Worm (Caenorhabditis elegans) whole organism, L4 larva: ENCODE results near the gene F58E6.8.
A peak's percentile ranks its signal among the peaks of the same experiment; 100 is the strongest.

ENCODE experiments used
- D1046.2 ChIP-seq: fragments of 200-800 bp; sonication (Bioruptor generic); IDR thresholded peaks from 2 replicates; pipeline ENCODE4 v1.3.6; 2022; ENCODE audit warnings: missing genetic modification characterization, missing compliant biosample characterization
- T20F7.1 ChIP-seq: fragments of 200-800 bp; sonication (Bioruptor generic); optimal IDR thresholded peaks from 2 replicates; lab custom pipeline; 2018; ENCODE audit warnings: mild to moderate bottlenecking, missing genetic modification characterization, missing compliant biosample characterization
- T26A8.4 ChIP-seq: fragments of 200-800 bp; sonication (Bioruptor generic); IDR thresholded peaks from 2 replicates; pipeline ENCODE4 v1.3.6; 2022; ENCODE audit warnings: missing genetic modification characterization, missing compliant biosample characterization
- Y48G9A.11 ChIP-seq: fragments of 200-800 bp; sonication (Bioruptor generic); IDR thresholded peaks from 2 replicates; pipeline ENCODE4 v1.3.6; 2022; ENCODE audit warnings: missing genetic modification reagents, missing genetic modification characterization, missing compliant biosample characterization
- ZK337.2 ChIP-seq: fragments of 200-800 bp; sonication (Bioruptor generic); IDR thresholded peaks from 2 replicates; pipeline ENCODE4 v1.3.6; 2022; ENCODE audit warnings: missing genetic modification reagents, missing genetic modification characterization, missing compliant biosample characterization
- aha-1 ChIP-seq: fragments of 150-350 bp; peaks from one replicate; lab custom pipeline; 2014; ENCODE audit warnings: missing biosample characterization, missing genetic modification characterization
- attf-4 ChIP-seq: sonication (generic microtip); optimal IDR thresholded peaks from 3 replicates; lab custom pipeline; 2017; ENCODE audit warnings: missing biosample characterization, missing genetic modification characterization
- ceh-32 ChIP-seq: sonication (generic microtip); optimal IDR thresholded peaks from 2 replicates; lab custom pipeline; 2016; ENCODE audit warnings: mild to moderate bottlenecking, missing genetic modification characterization, missing compliant biosample characterization; ENCODE audit not compliant: poor library complexity
- ceh-44 ChIP-seq: fragments of 200-800 bp; sonication (Bioruptor generic); IDR thresholded peaks from 2 replicates; pipeline ENCODE4 v1.3.6; 2022; ENCODE audit warnings: missing genetic modification reagents, missing genetic modification characterization, missing compliant biosample characterization
- ces-1 ChIP-seq: fragments of 150-350 bp; sonication (generic microtip); optimal IDR thresholded peaks from 4 replicates; lab custom pipeline; 2014; ENCODE audit warnings: missing biosample characterization, missing genetic modification reagents, missing genetic modification characterization
- ctbp-1 ChIP-seq: fragments of 200-800 bp; sonication (Bioruptor generic); IDR thresholded peaks from 2 replicates; pipeline ENCODE4 v1.3.6; 2022; ENCODE audit warnings: missing genetic modification reagents, missing genetic modification characterization, missing compliant biosample characterization
- daf-19 ChIP-seq: fragments of 200-800 bp; sonication (Bioruptor generic); conservative IDR thresholded peaks from 2 replicates; pipeline ENCODE4 v1.3.6; 2022; ENCODE audit warnings: missing genetic modification characterization, missing compliant biosample characterization
- dmd-6 ChIP-seq: fragments of 200-800 bp; sonication (Bioruptor generic); IDR thresholded peaks from 2 replicates; pipeline ENCODE4 v1.3.6; 2022; ENCODE audit warnings: missing genetic modification reagents, missing genetic modification characterization, missing compliant biosample characterization
- dpl-1 ChIP-seq: fragments of 150-350 bp; optimal IDR thresholded peaks from 2 replicates; lab custom pipeline; 2014; ENCODE audit warnings: missing biosample characterization, missing genetic modification reagents, missing genetic modification characterization
- dve-1 ChIP-seq: sonication (generic microtip); optimal IDR thresholded peaks from 2 replicates; lab custom pipeline; 2017; ENCODE audit warnings: antibody characterized with exemption, mild to moderate bottlenecking, missing genetic modification characterization, missing compliant biosample characterization; ENCODE audit not compliant: insufficient read depth
- egl-27 ChIP-seq: sonication (generic microtip); optimal IDR thresholded peaks from 3 replicates; lab custom pipeline; 2017; ENCODE audit warnings: missing biosample characterization, missing genetic modification reagents, missing genetic modification characterization
- fos-1 ChIP-seq: fragments of 150-350 bp; optimal IDR thresholded peaks from 2 replicates; lab custom pipeline; 2014; ENCODE audit warnings: missing biosample characterization, missing genetic modification characterization
- hif-1 ChIP-seq, 2 experiments: sonication (generic microtip); optimal IDR thresholded peaks; 2 replicates each; lab custom pipeline; 2016 to 2017; ENCODE audit warnings: missing compliant biosample characterization in 2 of 2, missing genetic modification characterization in 2 of 2, missing genetic modification reagents in 2 of 2, missing genotype in 2 of 2, mild to moderate bottlenecking in 1 of 2
- hlh-11 ChIP-seq: fragments of 200-800 bp; sonication (Bioruptor generic); optimal IDR thresholded peaks from 2 replicates; lab custom pipeline; 2018; ENCODE audit warnings: mild to moderate bottlenecking, missing genetic modification characterization, missing compliant biosample characterization
- hlh-30 ChIP-seq: sonication (generic microtip); optimal IDR thresholded peaks from 2 replicates; lab custom pipeline; 2017; ENCODE audit warnings: antibody characterized with exemption, mild to moderate bottlenecking, missing genetic modification characterization, missing compliant biosample characterization; ENCODE audit not compliant: insufficient read depth
- hmg-1.1 ChIP-seq: fragments of 200-800 bp; sonication (Bioruptor generic); IDR thresholded peaks from 2 replicates; pipeline ENCODE4 v1.3.6; 2022; ENCODE audit warnings: missing genetic modification reagents, missing genetic modification characterization, missing compliant biosample characterization
- jun-1 ChIP-seq: fragments of 150-350 bp; optimal IDR thresholded peaks from 2 replicates; lab custom pipeline; 2014; ENCODE audit warnings: missing biosample characterization, missing genetic modification reagents, missing genetic modification characterization
- lim-7 ChIP-seq: fragments of 200-800 bp; sonication (Bioruptor generic); IDR thresholded peaks from 2 replicates; pipeline ENCODE4 v1.3.6; 2022; ENCODE audit warnings: missing genetic modification characterization, missing compliant biosample characterization
- lin-13 ChIP-seq: fragments of 150-350 bp; optimal IDR thresholded peaks from 2 replicates; lab custom pipeline; 2014; ENCODE audit warnings: missing biosample characterization, missing genetic modification reagents, missing genetic modification characterization
- lin-15B ChIP-seq: fragments of 150-350 bp; sonication (generic microtip); optimal IDR thresholded peaks from 3 replicates; lab custom pipeline; 2014; ENCODE audit warnings: missing biosample characterization, missing genetic modification characterization
- lin-29 ChIP-seq: fragments of 200-800 bp; sonication (Bioruptor generic); IDR thresholded peaks from 2 replicates; pipeline ENCODE4 v1.3.6; 2022; ENCODE audit warnings: missing genetic modification reagents, missing genetic modification characterization, missing compliant biosample characterization
- lin-39 ChIP-seq: fragments of 150-350 bp; optimal IDR thresholded peaks from 2 replicates; lab custom pipeline; 2014; ENCODE audit warnings: missing biosample characterization, missing genetic modification reagents, missing genetic modification characterization
- lir-3 ChIP-seq: sonication (generic microtip); optimal IDR thresholded peaks from 2 replicates; lab custom pipeline; 2016; ENCODE audit warnings: mild to moderate bottlenecking, missing genetic modification characterization, missing compliant biosample characterization
- madf-5 ChIP-seq, 2 experiments: fragments of 200-800 bp; sonication (Bioruptor generic); IDR thresholded peaks; 2 replicates each; pipeline ENCODE4 v1.3.6; 2022; ENCODE audit warnings: missing compliant biosample characterization in 2 of 2, missing genetic modification characterization in 2 of 2
- mdl-1 ChIP-seq, 2 experiments: fragments of 150-350 bp in 1 of 2; sonication (generic microtip) in 1 of 2; optimal IDR thresholded peaks; 2 replicates each; lab custom pipeline; 2014 to 2017; ENCODE audit warnings: missing biosample characterization in 2 of 2, missing genetic modification characterization in 2 of 2
- mdt-29 ChIP-seq: fragments of 200-800 bp; sonication (Bioruptor generic); IDR thresholded peaks from 2 replicates; pipeline ENCODE4 v1.3.6; 2022; ENCODE audit warnings: missing genetic modification reagents, missing genetic modification characterization, missing compliant biosample characterization
- mep-1 ChIP-seq: fragments of 150-350 bp; sonication (generic microtip); optimal IDR thresholded peaks from 3 replicates; lab custom pipeline; 2014; ENCODE audit warnings: missing biosample characterization, missing genetic modification characterization
- mes-2 ChIP-seq: sonication (generic microtip); optimal IDR thresholded peaks from 2 replicates; lab custom pipeline; 2016; ENCODE audit warnings: missing genotype, mild to moderate bottlenecking, missing genetic modification characterization, missing compliant biosample characterization; ENCODE audit not compliant: poor library complexity, severe bottlenecking
- mxl-2 ChIP-seq: fragments of 200-800 bp; sonication (Bioruptor generic); conservative IDR thresholded peaks from 2 replicates; pipeline ENCODE4 v1.3.6; 2022; ENCODE audit warnings: missing genetic modification reagents, missing genetic modification characterization, missing compliant biosample characterization
- nhr-25 ChIP-seq: sonication (generic microtip); optimal IDR thresholded peaks from 2 replicates; lab custom pipeline; 2017; ENCODE audit warnings: missing genetic modification characterization, mild to moderate bottlenecking, missing compliant biosample characterization, antibody characterized with exemption, moderate library complexity, borderline replicate concordance; ENCODE audit not compliant: insufficient read depth
- nhr-41 ChIP-seq: fragments of 200-800 bp; sonication (Bioruptor generic); IDR thresholded peaks from 2 replicates; pipeline ENCODE4 v1.3.6; 2022; ENCODE audit warnings: missing genetic modification reagents, missing genetic modification characterization, missing compliant biosample characterization
- nhr-42 ChIP-seq: fragments of 200-800 bp; sonication (Bioruptor generic); IDR thresholded peaks from 2 replicates; pipeline ENCODE4 v1.3.6; 2022; ENCODE audit warnings: missing genetic modification characterization, missing compliant biosample characterization
- nhr-6 ChIP-seq: fragments of 150-350 bp; optimal IDR thresholded peaks from 2 replicates; lab custom pipeline; 2014; ENCODE audit warnings: missing biosample characterization, missing genetic modification characterization
- nhr-77 ChIP-seq: fragments of 150-350 bp; optimal IDR thresholded peaks from 2 replicates; lab custom pipeline; 2014; ENCODE audit warnings: missing biosample characterization, missing genetic modification characterization
- pha-4 ChIP-seq, 2 experiments: fragments of 150-350 bp in 1 of 2; fragments of 200-800 bp in 1 of 2; sonication (Bioruptor generic) in 1 of 2; IDR thresholded peaks in 1 of 2; optimal IDR thresholded peaks in 1 of 2; 2 replicates each; pipeline versions ENCODE4 v1.3.6 to Lab custom; 2014 to 2022; ENCODE audit warnings: missing genetic modification characterization in 2 of 2, missing genetic modification reagents in 2 of 2, missing biosample characterization in 1 of 2, missing compliant biosample characterization in 1 of 2
- pqm-1 ChIP-seq: sonication (generic microtip); optimal IDR thresholded peaks from 2 replicates; lab custom pipeline; 2017; ENCODE audit warnings: missing biosample characterization, missing genetic modification characterization
- rbr-2 ChIP-seq: sonication (generic microtip); optimal IDR thresholded peaks from 2 replicates; lab custom pipeline; 2016; ENCODE audit warnings: missing genotype, missing genetic modification characterization, missing compliant biosample characterization
- snpc-1.2 ChIP-seq: fragments of 200-800 bp; sonication (Bioruptor generic); IDR thresholded peaks from 2 replicates; pipeline ENCODE4 v1.3.6; 2022; ENCODE audit warnings: missing genetic modification reagents, missing genetic modification characterization, missing compliant biosample characterization
- snpc-4 ChIP-seq: fragments of 150-350 bp; optimal IDR thresholded peaks from 2 replicates; lab custom pipeline; 2014; ENCODE audit warnings: missing biosample characterization, missing genetic modification characterization
- tag-97 ChIP-seq: fragments of 200-800 bp; sonication (Bioruptor generic); IDR thresholded peaks from 2 replicates; pipeline ENCODE4 v1.3.6; 2022; ENCODE audit warnings: missing genetic modification characterization, missing compliant biosample characterization
- tra-1 ChIP-seq: fragments of 200-800 bp; sonication (Bioruptor generic); IDR thresholded peaks from 2 replicates; pipeline ENCODE4 v1.3.6; 2022; ENCODE audit warnings: missing genetic modification reagents, missing genetic modification characterization, missing compliant biosample characterization
- unc-130 ChIP-seq: sonication (generic microtip); optimal IDR thresholded peaks from 2 replicates; lab custom pipeline; 2016; ENCODE audit warnings: missing genetic modification reagents, missing genetic modification characterization, missing compliant biosample characterization
- zfp-2 ChIP-seq: sonication (generic microtip); optimal IDR thresholded peaks from 2 replicates; lab custom pipeline; 2016; ENCODE audit warnings: mild to moderate bottlenecking, missing genetic modification characterization, missing compliant biosample characterization
- zip-11 ChIP-seq: fragments of 200-800 bp; sonication (Bioruptor generic); IDR thresholded peaks from 2 replicates; pipeline ENCODE4 v1.3.6; 2022; ENCODE audit warnings: missing genetic modification characterization, missing compliant biosample characterization

The F58E6.8 gene

DNA sequence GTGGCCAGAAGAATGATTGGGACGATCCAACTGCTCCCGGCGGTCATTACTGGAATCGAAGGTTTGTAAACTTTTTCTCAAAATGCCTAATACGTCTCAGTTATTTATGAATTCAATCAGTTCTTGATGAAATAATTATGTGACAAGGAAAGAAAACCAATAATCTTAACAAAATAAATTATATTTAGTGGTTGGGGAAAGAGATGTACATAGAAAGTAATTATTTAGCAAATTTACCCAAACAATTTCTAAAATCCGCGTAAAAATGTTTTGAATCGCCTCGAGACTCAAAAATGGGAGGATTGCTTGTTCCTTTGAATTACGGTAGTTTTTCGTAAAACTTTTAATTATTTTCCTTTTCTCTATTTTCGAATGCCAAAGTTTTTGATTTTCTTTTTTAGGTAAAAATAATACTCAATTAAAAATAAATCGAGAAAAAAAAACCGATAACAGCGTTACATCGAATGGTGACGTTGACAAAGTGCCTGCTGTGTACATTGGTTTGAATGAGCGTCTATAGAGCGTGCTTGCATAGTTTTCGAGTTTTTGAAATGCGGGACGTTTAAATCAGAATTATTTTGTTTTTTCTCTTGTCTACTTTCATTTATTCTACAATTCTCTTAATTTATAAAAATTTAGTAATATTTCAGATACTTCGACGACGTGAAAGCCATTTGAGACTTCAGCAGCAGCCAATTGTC lies 26.0 kb downstream of the F58E6.8 start, which contains the start of the genes aagr-3 and drap-1 (continued):
- peak; percentile 66 for TF ChIP-seq nhr-77 (tag; lab: Kevin White, UChicago)
- TF ChIP-seq lim-7 (GFP tag; lab: Robert Waterston, UW) = no peak
- TF ChIP-seq mxl-2 = no peak
- TF ChIP-seq madf-5 (GFP tag; IDR thresholded peaks at IDR 0.05; lab: Robert Waterston, UW) = no peak
- no peak for TF ChIP-seq mdt-29 (GFP tag; lab: Robert Waterston, UW)
- TF ChIP-seq lir-3 (tag; lab: Kevin White, UChicago) = no peak
- TF ChIP-seq aha-1 = peak; percentile 78
- no peak for TF ChIP-seq nhr-42 (GFP tag; lab: Robert Waterston, UW)
- peak; percentile 40; the same call in 1 of the 2 replicates for TF ChIP-seq dmd-6 (GFP tag; lab: Robert Waterston, UW)
- no peak for TF ChIP-seq tra-1 (GFP tag; lab: Robert Waterston, UW)
- no peak for TF ChIP-seq fos-1 (tag; lab: Kevin White, UChicago)
- peak; percentile 67 for TF ChIP-seq mes-2 (tag; lab: Kevin White, UChicago)
- no peak for TF ChIP-seq zip-11 (GFP tag; lab: Robert Waterston, UW)
- TF ChIP-seq ceh-32 (tag; lab: Kevin White, UChicago) = no peak
- TF ChIP-seq dve-1 (tag; lab: Kevin White, UChicago) = peak; percentile 65
- TF ChIP-seq hlh-30 (tag; lab: Kevin White, UChicago) = peak; percentile 74
- TF ChIP-seq snpc-4 (tag; lab: Kevin White, UChicago) = no peak
- TF ChIP-seq unc-130 = no peak
- no peak for TF ChIP-seq ces-1
- peak; percentile 62 for TF ChIP-seq hlh-11 (tag; lab: Kevin White, UChicago)
- no peak for TF ChIP-seq nhr-25 (tag; lab: Kevin White, UChicago)
- no peak for TF ChIP-seq lin-29 (GFP tag; lab: Robert Waterston, UW)
- 0 out of 2 replicates have a peak, but pooled peaks have one; percentile 34 for TF ChIP-seq ctbp-1 (GFP tag; lab: Robert Waterston, UW)
- TF ChIP-seq pqm-1 (tag; lab: Kevin White, UChicago) = peak; percentile 27
- no peak for TF ChIP-seq zfp-2 (tag; lab: Kevin White, UChicago)
- no peak for TF ChIP-seq D1046.2 (GFP tag; lab: Robert Waterston, UW)
- no peak for TF ChIP-seq jun-1
- peak; percentile 39; the same call in 1 of the 2 replicates for TF ChIP-seq hmg-1.1 (GFP tag; lab: Robert Waterston, UW)
- no peak for TF ChIP-seq nhr-41 (GFP tag; lab: Robert Waterston, UW)
- peak; percentile 77 for TF ChIP-seq mep-1 (tag; lab: Kevin White, UChicago)
- TF ChIP-seq mdl-1 (tag; optimal IDR thresholded peaks at IDR 0.05; lab: Kevin White, UChicago) = peak in 1 of 2 experiments; percentile 33
- TF ChIP-seq T20F7.1 (GFP tag; lab: Kevin White, UChicago) = peak; percentile 63
- TF ChIP-seq Y48G9A.11 = no peak
- peak; percentile 84 for TF ChIP-seq nhr-6 (tag; lab: Kevin White, UChicago)
- no peak for TF ChIP-seq lin-15B (tag; lab: Kevin White, UChicago)
- TF ChIP-seq tag-97 (GFP tag; lab: Robert Waterston, UW) = no peak
- no peak for TF ChIP-seq attf-4 (tag; lab: Kevin White, UChicago)
- no peak for TF ChIP-seq daf-19 (GFP tag; lab: Robert Waterston, UW)
- no peak for TF ChIP-seq ceh-44 (GFP tag; lab: Robert Waterston, UW)
- peak; percentile 34 for TF ChIP-seq rbr-2
- no peak for TF ChIP-seq pha-4 (GFP tag; IDR thresholded peaks at IDR 0.05; lab: Robert Waterston, UW)
- TF ChIP-seq pha-4 (tag; optimal IDR thresholded peaks at IDR 0.05; lab: Kevin White, UChicago) = peak; percentile 67
- no peak for TF ChIP-seq lin-39 (tag; lab: Kevin White, UChicago)
- TF ChIP-seq ZK337.2 (GFP tag; lab: Robert Waterston, UW) = no peak
- TF ChIP-seq dpl-1 (GFP tag; lab: Kevin White, UChicago) = peak; percentile 70
- TF ChIP-seq T26A8.4 (GFP tag; lab: Robert Waterston, UW) = no peak
- TF ChIP-seq lin-13 (GFP tag; lab: Kevin White, UChicago) = peak; percentile 43
- peak in 1 of 2 experiments; percentile 40 for TF ChIP-seq hif-1 (tag; optimal IDR thresholded peaks at IDR 0.05; lab: Kevin White, UChicago)
- TF ChIP-seq snpc-1.2 = no peak
- TF ChIP-seq egl-27 = no peak
